Worm (Caenorhabditis elegans) whole organism, mixed stage, embryonic: ENCODE measurements around the gene F42D1.4.
A peak's percentile ranks its signal among the peaks of the same experiment; 100 is the strongest.

Experiments used
- M03D4.4 ChIP-seq: sonication (generic microtip); optimal IDR thresholded peaks from 2 replicates; lab custom pipeline; 2017; ENCODE audit warnings: mild to moderate bottlenecking, missing genetic modification characterization, missing compliant biosample characterization
- bed-3 ChIP-seq: fragments of 200-800 bp; sonication (Bioruptor generic); optimal IDR thresholded peaks from 3 replicates; lab custom pipeline; 2018; ENCODE audit warnings: mild to moderate bottlenecking, missing genetic modification characterization, moderate library complexity, missing compliant biosample characterization
- blmp-1 ChIP-seq: fragments of 150-350 bp; optimal IDR thresholded peaks from 2 replicates; lab custom pipeline; 2014; ENCODE audit warnings: missing biosample characterization, missing genetic modification characterization
- ceh-39 ChIP-seq: fragments of 150-350 bp; optimal IDR thresholded peaks from 2 replicates; lab custom pipeline; 2014; ENCODE audit warnings: missing biosample characterization, missing genetic modification characterization
- ceh-43 ChIP-seq: fragments of 200-800 bp; sonication (Bioruptor generic); optimal IDR thresholded peaks from 2 replicates; lab custom pipeline; 2018; ENCODE audit warnings: mild to moderate bottlenecking, missing genetic modification characterization, moderate library complexity, missing compliant biosample characterization
- ceh-83 ChIP-seq: fragments of 200-800 bp; sonication (Bioruptor generic); optimal IDR thresholded peaks from 2 replicates; lab custom pipeline; 2018; ENCODE audit warnings: mild to moderate bottlenecking, missing genetic modification characterization, missing compliant biosample characterization
- ces-1 ChIP-seq: fragments of 150-350 bp; optimal IDR thresholded peaks from 2 replicates; lab custom pipeline; 2014; ENCODE audit warnings: missing biosample characterization, missing genetic modification reagents, missing genetic modification characterization
- cnd-1 ChIP-seq: fragments of 200-800 bp; sonication (Bioruptor generic); optimal IDR thresholded peaks from 2 replicates; lab custom pipeline; 2018; ENCODE audit warnings: mild to moderate bottlenecking, missing genetic modification characterization, missing compliant biosample characterization
- drap-1 ChIP-seq: fragments of 200-800 bp; sonication (Bioruptor generic); optimal IDR thresholded peaks from 3 replicates; lab custom pipeline; 2018; ENCODE audit warnings: mild to moderate bottlenecking, missing genetic modification characterization, missing compliant biosample characterization
- elt-1 ChIP-seq: sonication (generic microtip); optimal IDR thresholded peaks from 2 replicates; lab custom pipeline; 2017; ENCODE audit warnings: missing genetic modification characterization, mild to moderate bottlenecking, missing compliant biosample characterization, antibody characterized with exemption, moderate library complexity, borderline replicate concordance; ENCODE audit not compliant: insufficient read depth
- elt-3 ChIP-seq: fragments of 150-350 bp; optimal IDR thresholded peaks from 2 replicates; lab custom pipeline; 2014; ENCODE audit warnings: missing biosample characterization, missing genetic modification characterization
- flh-1 ChIP-seq: fragments of 200-800 bp; sonication (Bioruptor generic); optimal IDR thresholded peaks from 2 replicates; lab custom pipeline; 2018; ENCODE audit warnings: mild to moderate bottlenecking, missing genetic modification characterization, moderate library complexity, missing compliant biosample characterization
- ham-2 ChIP-seq: fragments of 200-800 bp; sonication (Bioruptor generic); optimal IDR thresholded peaks from 2 replicates; lab custom pipeline; 2018; ENCODE audit warnings: mild to moderate bottlenecking, missing genetic modification characterization, missing compliant biosample characterization
- hlh-1 ChIP-seq: fragments of 150-350 bp; optimal IDR thresholded peaks from 2 replicates; lab custom pipeline; 2014; ENCODE audit warnings: missing biosample characterization, missing genetic modification reagents, missing genetic modification characterization
- lin-13 ChIP-seq: fragments of 150-350 bp; optimal IDR thresholded peaks from 2 replicates; lab custom pipeline; 2014; ENCODE audit warnings: missing biosample characterization, missing genetic modification characterization
- lin-32 ChIP-seq: fragments of 200-800 bp; sonication (Bioruptor generic); optimal IDR thresholded peaks from 2 replicates; lab custom pipeline; 2018; ENCODE audit warnings: mild to moderate bottlenecking, missing genetic modification characterization, missing compliant biosample characterization
- lsy-2 ChIP-seq: fragments of 150-350 bp; optimal IDR thresholded peaks from 2 replicates; lab custom pipeline; 2014; ENCODE audit warnings: missing biosample characterization, missing genetic modification characterization
- mab-5 ChIP-seq: fragments of 150-350 bp; optimal IDR thresholded peaks from 2 replicates; lab custom pipeline; 2014; ENCODE audit warnings: missing biosample characterization, missing genetic modification characterization
- mep-1 ChIP-seq: fragments of 150-350 bp; optimal IDR thresholded peaks from 2 replicates; lab custom pipeline; 2017; ENCODE audit warnings: missing biosample characterization, missing genetic modification reagents, missing genetic modification characterization, inconsistent platforms
- mls-2 ChIP-seq: sonication (generic microtip); optimal IDR thresholded peaks from 2 replicates; lab custom pipeline; 2016; ENCODE audit warnings: mild to moderate bottlenecking, missing genetic modification characterization, moderate library complexity, missing compliant biosample characterization
- nhr-12 ChIP-seq: fragments of 150-350 bp; optimal IDR thresholded peaks from 2 replicates; lab custom pipeline; 2014; ENCODE audit warnings: missing biosample characterization, missing genetic modification characterization
- nhr-2 ChIP-seq: fragments of 150-350 bp; optimal IDR thresholded peaks from 2 replicates; lab custom pipeline; 2014; ENCODE audit warnings: missing biosample characterization, missing genetic modification characterization
- nhr-237 ChIP-seq: fragments of 150-350 bp; optimal IDR thresholded peaks from 2 replicates; lab custom pipeline; 2014; ENCODE audit warnings: missing biosample characterization, missing genetic modification characterization
- nhr-28 ChIP-seq: fragments of 150-350 bp; optimal IDR thresholded peaks from 2 replicates; lab custom pipeline; 2014; ENCODE audit warnings: missing biosample characterization, missing genetic modification characterization
- nhr-76 ChIP-seq: sonication (generic microtip); optimal IDR thresholded peaks from 2 replicates; lab custom pipeline; 2017; ENCODE audit warnings: missing biosample characterization, missing genetic modification characterization
- pha-4 ChIP-seq: fragments of 150-350 bp; optimal IDR thresholded peaks from 2 replicates; lab custom pipeline; 2018; ENCODE audit warnings: missing biosample characterization, missing genetic modification reagents, missing genetic modification characterization
- sem-2 ChIP-seq: fragments of 200-800 bp; sonication (Bioruptor generic); optimal IDR thresholded peaks from 2 replicates; lab custom pipeline; 2018; ENCODE audit warnings: mild to moderate bottlenecking, missing genetic modification characterization, missing compliant biosample characterization
- snpc-4 ChIP-seq: fragments of 150-350 bp; optimal IDR thresholded peaks from 2 replicates; lab custom pipeline; 2014; ENCODE audit warnings: missing biosample characterization, missing genetic modification characterization
- sptf-1 ChIP-seq: sonication (generic microtip); optimal IDR thresholded peaks from 2 replicates; lab custom pipeline; 2017; ENCODE audit warnings: mild to moderate bottlenecking, missing genetic modification characterization, moderate library complexity, missing compliant biosample characterization
- tbx-8 ChIP-seq: fragments of 200-800 bp; sonication (Bioruptor generic); optimal IDR thresholded peaks from 2 replicates; lab custom pipeline; 2018; ENCODE audit warnings: mild to moderate bottlenecking, missing genetic modification characterization, moderate library complexity, missing compliant biosample characterization
- unc-120 ChIP-seq: sonication (generic microtip); optimal IDR thresholded peaks from 2 replicates; lab custom pipeline; 2017; ENCODE audit warnings: missing genetic modification characterization, missing compliant biosample characterization; ENCODE audit not compliant: poor library complexity, severe bottlenecking
- unc-39 ChIP-seq: fragments of 150-350 bp; optimal IDR thresholded peaks from 2 replicates; lab custom pipeline; 2014; ENCODE audit warnings: missing biosample characterization, missing genetic modification characterization
- unc-62 ChIP-seq: fragments of 150-350 bp; optimal IDR thresholded peaks from 2 replicates; lab custom pipeline; 2014; ENCODE audit warnings: missing biosample characterization, missing genetic modification reagents, missing genetic modification characterization
- zip-8 ChIP-seq: fragments of 150-350 bp; optimal IDR thresholded peaks from 2 replicates; lab custom pipeline; 2014; ENCODE audit warnings: missing biosample characterization, missing genetic modification characterization
- ztf-11 ChIP-seq: fragments of 150-350 bp; optimal IDR thresholded peaks from 2 replicates; lab custom pipeline; 2014; ENCODE audit warnings: missing biosample characterization, missing genetic modification characterization

Gene F42D1.4

DNA sequence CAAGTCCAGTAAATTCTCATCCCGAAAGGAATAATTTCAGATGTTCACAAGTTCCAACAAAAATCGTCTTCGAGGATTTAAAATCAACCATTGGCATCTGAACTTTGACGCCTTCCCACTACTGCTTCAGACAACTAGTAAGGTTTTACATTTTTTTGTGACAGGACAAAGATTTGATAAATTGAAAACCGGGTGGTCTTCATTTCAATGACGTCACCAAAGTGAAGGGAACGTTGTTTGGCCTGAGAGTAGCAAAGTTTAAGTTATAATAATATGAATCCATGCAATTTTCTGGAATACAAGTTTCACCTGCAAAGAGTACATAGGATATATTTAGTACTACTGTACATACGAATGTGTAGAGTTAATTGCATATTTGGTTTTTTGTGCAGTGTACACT is 12.9 kb upstream of the F42D1.4 start:
- TF ChIP-seq nhr-76 (tag; lab: Kevin White, UChicago) = no peak
- no peak for TF ChIP-seq blmp-1 (tag; lab: Kevin White, UChicago)
- TF ChIP-seq snpc-4 (tag; lab: Kevin White, UChicago) = no peak

DNA sequence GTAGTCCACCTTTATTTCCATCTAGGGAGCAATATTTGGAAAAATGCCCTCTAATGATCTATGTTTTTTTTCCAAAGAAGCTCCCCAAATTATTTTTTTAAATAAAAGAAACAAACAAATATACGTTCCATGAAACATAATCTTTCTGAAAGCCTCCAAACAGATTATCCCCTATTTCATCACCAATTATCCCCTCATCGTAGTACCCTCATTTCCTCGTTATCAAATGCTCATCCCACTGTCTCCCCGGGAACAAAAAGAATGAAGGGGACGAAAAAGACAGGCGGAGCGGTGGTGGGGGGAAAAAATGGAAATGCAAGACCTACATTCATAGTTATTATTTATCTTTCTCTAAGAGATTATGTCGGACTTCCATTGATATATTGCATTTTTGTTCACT is 9.6 kb upstream of the F42D1.4 start:
- TF ChIP-seq sem-2 (no peak), nhr-237 (tag; lab: Kevin White, UChicago) (no peak), mls-2 (tag; lab: Kevin White, UChicago) (no peak), ceh-43 (GFP tag; lab: Kevin White, UChicago) (no peak), mep-1 (tag; lab: Kevin White, UChicago) (no peak), lin-13 (tag; lab: Kevin White, UChicago) (no peak), lin-32 (GFP tag; lab: Kevin White, UChicago) (no peak), nhr-76 (tag; lab: Kevin White, UChicago) (no peak), nhr-2 (tag; lab: Kevin White, UChicago) (no peak), cnd-1 (tag; lab: Kevin White, UChicago) (no peak), drap-1 (GFP tag; lab: Kevin White, UChicago) (no peak), pha-4 (no peak), blmp-1 (tag; lab: Kevin White, UChicago) (no peak), unc-120 (no peak), flh-1 (no peak), sptf-1 (tag; lab: Kevin White, UChicago) (no peak), tbx-8 (no peak), ceh-83 (no peak)

DNA sequence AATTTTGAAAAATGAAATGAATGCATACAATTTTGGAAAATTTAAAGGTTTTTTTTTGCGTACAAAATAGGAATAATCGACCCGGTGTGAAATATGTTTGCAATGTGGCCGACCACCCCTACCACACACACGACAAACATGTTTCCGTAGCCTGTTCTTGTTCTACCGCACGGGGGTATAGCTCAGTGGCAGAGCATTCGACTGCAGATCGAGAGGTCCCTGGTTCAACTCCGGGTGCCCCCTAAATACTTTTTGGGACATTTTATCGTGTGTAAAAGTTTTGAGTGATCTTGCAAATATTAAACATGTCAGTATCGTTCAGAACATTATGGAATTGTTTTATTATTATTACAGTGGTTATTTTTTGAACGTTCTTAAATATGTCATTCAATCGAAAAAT is 2.3 kb upstream of the F42D1.4 start:
- TF ChIP-seq pha-4 = no peak
- peak; percentile 66 for TF ChIP-seq tbx-8
- TF ChIP-seq M03D4.4 = peak; percentile 87
- peak; percentile 2 for TF ChIP-seq unc-62 (GFP tag; lab: Kevin White, UChicago)
- no peak for TF ChIP-seq hlh-1 (tag; lab: Kevin White, UChicago)
- no peak for TF ChIP-seq elt-1 (tag; lab: Kevin White, UChicago)
- TF ChIP-seq ces-1 (GFP tag; lab: Kevin White, UChicago) = no peak
- peak; percentile 90 for TF ChIP-seq mls-2 (tag; lab: Kevin White, UChicago)
- TF ChIP-seq nhr-12 (tag; lab: Kevin White, UChicago) = no peak
- TF ChIP-seq nhr-237 (tag; lab: Kevin White, UChicago) = no peak
- TF ChIP-seq zip-8 = no peak
- peak; percentile 91 for TF ChIP-seq sptf-1 (tag; lab: Kevin White, UChicago)
- peak; percentile 79 for TF ChIP-seq unc-120
- no peak for TF ChIP-seq lsy-2 (tag; lab: Kevin White, UChicago)
- TF ChIP-seq sem-2 = peak; percentile 84
- no peak for TF ChIP-seq nhr-28 (tag; lab: Kevin White, UChicago)
- peak; percentile 89 for TF ChIP-seq cnd-1 (tag; lab: Kevin White, UChicago)
- TF ChIP-seq lin-32 (GFP tag; lab: Kevin White, UChicago) = peak; percentile 52
- no peak for TF ChIP-seq ceh-39
- TF ChIP-seq bed-3 = peak; percentile 73
- no peak for TF ChIP-seq lin-13 (tag; lab: Kevin White, UChicago)
- no peak for TF ChIP-seq snpc-4 (tag; lab: Kevin White, UChicago)
- TF ChIP-seq mep-1 (tag; lab: Kevin White, UChicago) = no peak
- no peak for TF ChIP-seq mab-5 (tag; lab: Kevin White, UChicago)
- TF ChIP-seq ceh-43 (GFP tag; lab: Kevin White, UChicago) = peak; percentile 83
- no peak for TF ChIP-seq elt-3 (tag; lab: Kevin White, UChicago)
- TF ChIP-seq blmp-1 (tag; lab: Kevin White, UChicago) = no peak
- no peak for TF ChIP-seq nhr-2 (tag; lab: Kevin White, UChicago)
- no peak for TF ChIP-seq ztf-11 (tag; lab: Kevin White, UChicago)
- no peak for TF ChIP-seq unc-39 (tag; lab: Kevin White, UChicago)
- TF ChIP-seq nhr-76 (tag; lab: Kevin White, UChicago) = no peak
- TF ChIP-seq ham-2 = peak; percentile 55
- peak; percentile 71 for TF ChIP-seq flh-1
- peak; percentile 90 for TF ChIP-seq drap-1 (GFP tag; lab: Kevin White, UChicago)
- TF ChIP-seq ceh-83 = peak; percentile 91

DNA sequence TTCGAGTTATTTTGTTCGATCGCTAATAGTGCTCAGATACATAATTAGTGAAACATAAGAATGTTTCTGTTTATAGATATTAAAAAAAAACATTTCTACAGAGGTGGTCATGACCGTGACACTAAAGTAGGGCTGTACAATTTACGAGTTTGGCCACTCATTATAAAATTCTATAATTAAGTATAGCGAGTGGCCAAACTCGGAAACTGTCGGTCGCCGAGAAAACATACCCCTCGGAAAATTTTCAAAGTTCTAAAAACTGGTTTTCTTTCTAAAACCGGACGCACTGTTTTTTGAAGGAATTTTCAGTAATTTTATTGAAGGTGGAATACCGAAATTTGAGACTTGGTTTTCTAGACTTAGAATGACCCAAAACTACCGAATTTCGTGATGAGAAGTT is 1.3 kb upstream of the F42D1.4 start:
- TF ChIP-seq nhr-28 (tag; lab: Kevin White, UChicago) = no peak
- no peak for TF ChIP-seq mab-5 (tag; lab: Kevin White, UChicago)
- no peak for TF ChIP-seq unc-62 (GFP tag; lab: Kevin White, UChicago)
- TF ChIP-seq cnd-1 (tag; lab: Kevin White, UChicago) = no peak
- TF ChIP-seq elt-3 (tag; lab: Kevin White, UChicago) = no peak
- no peak for TF ChIP-seq ceh-43 (GFP tag; lab: Kevin White, UChicago)
- TF ChIP-seq nhr-12 (tag; lab: Kevin White, UChicago) = no peak
- TF ChIP-seq drap-1 (GFP tag; lab: Kevin White, UChicago) = no peak
- no peak for TF ChIP-seq hlh-1 (tag; lab: Kevin White, UChicago)
- no peak for TF ChIP-seq nhr-2 (tag; lab: Kevin White, UChicago)
- TF ChIP-seq lin-13 (tag; lab: Kevin White, UChicago) = no peak
- TF ChIP-seq elt-1 (tag; lab: Kevin White, UChicago) = no peak
- no peak for TF ChIP-seq nhr-76 (tag; lab: Kevin White, UChicago)
